Worm (Caenorhabditis elegans) whole organism, L4/young adult: ENCODE measurements around the gene emb-1.

Experiments used
- W03F9.2 ChIP-seq: fragments of 150-350 bp; optimal IDR thresholded peaks from 2 replicates; lab custom pipeline; 2014; ENCODE audit warnings: missing biosample characterization, missing genetic modification characterization
- dao-5 ChIP-seq: sonication (generic microtip); optimal IDR thresholded peaks from 2 replicates; lab custom pipeline; 2016; ENCODE audit warnings: missing genotype, missing genetic modification characterization, moderate library complexity, missing compliant biosample characterization
- him-1 ChIP-seq: sonication (generic microtip); optimal IDR thresholded peaks from 2 replicates; lab custom pipeline; 2016; ENCODE audit warnings: missing genotype, missing genetic modification reagents, missing genetic modification characterization, missing compliant biosample characterization

- peak; percentile 8 for TF ChIP-seq W03F9.2 (tag; lab: Kevin White, UChicago)
- TF ChIP-seq him-1 = no peak
- no peak for TF ChIP-seq dao-5
Measured at ce11 chrIII:5203310-5203709, 30.1 kb downstream of the emb-1 start.
